Fruit fly (Drosophila melanogaster) whole organism, embryonic: ENCODE data around the gene CG13247.

Experiments used
- CG10274 ChIP-seq: fragments of 200-800 bp; sonication (Bioruptor generic); optimal IDR thresholded peaks from 3 replicates; lab custom pipeline; 2017; ENCODE audit warnings: missing biosample characterization, mild to moderate bottlenecking, missing genetic modification characterization
- CG10565 ChIP-seq: fragments of 200-800 bp; sonication (Bioruptor generic); optimal IDR thresholded peaks from 3 replicates; lab custom pipeline; 2016; ENCODE audit warnings: missing biosample characterization, mild to moderate bottlenecking, missing genetic modification characterization
- CG12155 ChIP-seq: fragments of 200-800 bp; sonication (Bioruptor generic); optimal IDR thresholded peaks from 3 replicates; lab custom pipeline; 2016; ENCODE audit warnings: missing biosample characterization, missing genetic modification characterization
- CG1529 ChIP-seq: fragments of 200-800 bp; sonication (Bioruptor generic); optimal IDR thresholded peaks from 3 replicates; lab custom pipeline; 2018; ENCODE audit warnings: missing biosample characterization, missing genetic modification characterization
- CG16863 ChIP-seq: fragments of 200-800 bp; sonication (Bioruptor generic); optimal IDR thresholded peaks from 3 replicates; lab custom pipeline; 2016; ENCODE audit warnings: missing biosample characterization, missing genetic modification characterization
- CG1792 ChIP-seq: fragments of 200-800 bp; sonication (Bioruptor generic); optimal IDR thresholded peaks from 2 replicates; lab custom pipeline; 2016; ENCODE audit warnings: missing biosample characterization, missing genetic modification characterization
- CG2875 ChIP-seq: fragments of 200-800 bp; sonication (Bioruptor generic); optimal IDR thresholded peaks from 2 replicates; lab custom pipeline; 2017; ENCODE audit warnings: missing biosample characterization, mild to moderate bottlenecking, missing genetic modification characterization, missing genetic modification reagents
- CG30431 ChIP-seq: fragments of 200-800 bp; sonication (Bioruptor generic); optimal IDR thresholded peaks from 2 replicates; lab custom pipeline; 2017; ENCODE audit warnings: missing biosample characterization, missing genetic modification characterization
- CG3163 ChIP-seq: fragments of 200-800 bp; sonication (Bioruptor generic); optimal IDR thresholded peaks from 3 replicates; lab custom pipeline; 2016; ENCODE audit warnings: missing biosample characterization, missing genetic modification characterization
- CG3726 ChIP-seq: fragments of 200-800 bp; sonication (Bioruptor generic); IDR thresholded peaks from 3 replicates; pipeline ENCODE4, ENCODE4 v1.3.6; 2022; ENCODE audit warnings: missing biosample characterization, missing genetic modification characterization
- CG43689 ChIP-seq: fragments of 200-800 bp; sonication (Bioruptor generic); IDR thresholded peaks from 2 replicates; pipeline ENCODE4 v1.3.6; 2022; ENCODE audit warnings: missing biosample characterization, missing genetic modification characterization
- CG4730 ChIP-seq: fragments of 200-800 bp; sonication (Bioruptor generic); IDR thresholded peaks from 2 replicates; pipeline ENCODE4 v1.3.6; 2022; ENCODE audit warnings: missing biosample characterization, missing genetic modification characterization
- CG5953 ChIP-seq: fragments of 200-800 bp; sonication (Bioruptor generic); IDR thresholded peaks from 2 replicates; pipeline ENCODE4 v1.3.6; 2022; ENCODE audit warnings: missing biosample characterization, missing genetic modification characterization
- CG6765 ChIP-seq: fragments of 200-800 bp; sonication (Bioruptor generic); optimal IDR thresholded peaks from 3 replicates; lab custom pipeline; 2017; ENCODE audit warnings: missing biosample characterization, mild to moderate bottlenecking, missing genetic modification characterization
- CG7357 ChIP-seq: fragments of 200-800 bp; sonication (Bioruptor generic); IDR thresholded peaks from 3 replicates; pipeline ENCODE4 v1.3.6; 2022; ENCODE audit warnings: missing biosample characterization, missing genetic modification characterization
- CG7745 ChIP-seq: fragments of 200-800 bp; sonication (Bioruptor generic); optimal IDR thresholded peaks from 2 replicates; lab custom pipeline; 2018; ENCODE audit warnings: missing biosample characterization, mild to moderate bottlenecking, missing genetic modification characterization, moderate library complexity
- CG8281 ChIP-seq: fragments of 200-800 bp; sonication (Bioruptor generic); optimal IDR thresholded peaks from 2 replicates; lab custom pipeline; 2018; ENCODE audit warnings: missing biosample characterization, mild to moderate bottlenecking, missing genetic modification characterization, moderate library complexity
- CG8478 ChIP-seq: fragments of >200 bp; optimal IDR thresholded peaks from 2 replicates; lab custom pipeline; 2018
- CG8765 ChIP-seq: fragments of 200-800 bp; sonication (Bioruptor generic); IDR thresholded peaks from 2 replicates; pipeline ENCODE4 v1.3.6; 2022; ENCODE audit warnings: missing biosample characterization, missing genetic modification characterization
- CG8944 ChIP-seq: fragments of 200-800 bp; sonication (Bioruptor generic); optimal IDR thresholded peaks from 3 replicates; lab custom pipeline; 2016; ENCODE audit warnings: missing biosample characterization, missing genetic modification characterization
- CG9215 ChIP-seq: fragments of 200-800 bp; sonication (Bioruptor generic); IDR thresholded peaks from 2 replicates; pipeline ENCODE4 v1.3.6; 2022; ENCODE audit warnings: missing biosample characterization, missing genetic modification characterization
- CG9727 ChIP-seq: fragments of 200-800 bp; sonication (Bioruptor generic); optimal IDR thresholded peaks from 3 replicates; lab custom pipeline; 2017; ENCODE audit warnings: missing biosample characterization, mild to moderate bottlenecking, missing genetic modification characterization
- Drgx ChIP-seq: fragments of 200-800 bp; sonication (Bioruptor generic); IDR thresholded peaks from 2 replicates; pipeline ENCODE4 v1.3.6; 2022; ENCODE audit warnings: missing biosample characterization, missing genetic modification characterization
- Fer1 ChIP-seq: fragments of 200-800 bp; sonication (Bioruptor generic); optimal IDR thresholded peaks from 2 replicates; lab custom pipeline; 2017; ENCODE audit warnings: missing biosample characterization, mild to moderate bottlenecking, missing genetic modification characterization
- Hr3 ChIP-seq: fragments of 200-800 bp; sonication (Bioruptor generic); optimal IDR thresholded peaks from 3 replicates; lab custom pipeline; 2016; ENCODE audit warnings: missing biosample characterization, missing genetic modification characterization
- NFAT ChIP-seq: fragments of 200-800 bp; sonication (Bioruptor generic); IDR thresholded peaks from 2 replicates; pipeline ENCODE4 v1.3.6; 2022; ENCODE audit warnings: missing biosample characterization, missing genetic modification characterization
- Rx ChIP-seq: fragments of 200-800 bp; sonication (Bioruptor generic); IDR thresholded peaks from 2 replicates; pipeline ENCODE4 v1.3.6; 2022; ENCODE audit warnings: missing biosample characterization, missing genetic modification characterization
- amos ChIP-seq: fragments of 200-800 bp; sonication (Bioruptor generic); IDR thresholded peaks from 2 replicates; pipeline ENCODE4 v1.3.6; 2022; ENCODE audit warnings: missing biosample characterization, missing genetic modification characterization; ENCODE audit not compliant: partially characterized antibody
- aop ChIP-seq: fragments of 200-800 bp; sonication (Bioruptor generic); IDR thresholded peaks from 2 replicates; pipeline ENCODE4 v1.3.6; 2022; ENCODE audit warnings: missing biosample characterization, missing genetic modification characterization
- ato ChIP-seq: fragments of 200-800 bp; sonication (Bioruptor generic); IDR thresholded peaks from 2 replicates; pipeline ENCODE4 v1.3.6; 2022; ENCODE audit warnings: missing biosample characterization, missing genetic modification characterization; ENCODE audit not compliant: partially characterized antibody
- az2 ChIP-seq: fragments of 200-800 bp; sonication (Bioruptor generic); optimal IDR thresholded peaks from 3 replicates; lab custom pipeline; 2016; ENCODE audit warnings: missing biosample characterization, missing genetic modification characterization
- chn ChIP-seq: fragments of 200-800 bp; sonication (Bioruptor generic); optimal IDR thresholded peaks from 2 replicates; lab custom pipeline; 2016; ENCODE audit warnings: missing biosample characterization, missing genetic modification characterization
- cwo ChIP-seq: fragments of 200-800 bp; sonication (Bioruptor generic); optimal IDR thresholded peaks from 3 replicates; lab custom pipeline; 2017; ENCODE audit warnings: missing biosample characterization, missing genetic modification characterization, mild to moderate bottlenecking, moderate library complexity, missing genetic modification reagents
- gcm2 ChIP-seq: fragments of 200-800 bp; sonication (Bioruptor generic); optimal IDR thresholded peaks from 2 replicates; lab custom pipeline; 2016; ENCODE audit warnings: missing biosample characterization, missing genetic modification characterization
- gt ChIP-seq: fragments of 200-800 bp; sonication (Bioruptor generic); IDR thresholded peaks from 2 replicates; pipeline ENCODE4 v1.3.6; 2022; ENCODE audit warnings: missing biosample characterization, missing genetic modification characterization
- ham ChIP-seq: fragments of 200-800 bp; sonication (Bioruptor generic); IDR thresholded peaks from 2 replicates; pipeline ENCODE4 v1.3.6; 2022; ENCODE audit warnings: missing biosample characterization, missing genetic modification characterization
- kay ChIP-seq: fragments of 200-800 bp; sonication (Bioruptor generic); optimal IDR thresholded peaks from 2 replicates; lab custom pipeline; 2016; ENCODE audit warnings: missing biosample characterization, missing genetic modification characterization
- lola ChIP-seq, 3 experiments: fragments of >200 bp in 2 of 3; fragments of 200-800 bp in 1 of 3; sonication (Bioruptor generic) in 1 of 3; optimal IDR thresholded peaks; 2 replicates each; lab custom pipeline; 2017 to 2019; ENCODE audit warnings: missing biosample characterization in 3 of 3, missing genetic modification characterization in 3 of 3, mild to moderate bottlenecking in 1 of 3, moderate library complexity in 1 of 3
- pho ChIP-seq: fragments of 200-800 bp; sonication (Bioruptor generic); optimal IDR thresholded peaks from 2 replicates; lab custom pipeline; 2016; ENCODE audit warnings: missing biosample characterization, missing genetic modification characterization
- pnt ChIP-seq: fragments of 200-800 bp; sonication (Bioruptor generic); optimal IDR thresholded peaks from 3 replicates; lab custom pipeline; 2016; ENCODE audit warnings: missing biosample characterization, missing genetic modification characterization
- pzg ChIP-seq: fragments of 200-800 bp; sonication (Bioruptor generic); optimal IDR thresholded peaks from 3 replicates; lab custom pipeline; 2018; ENCODE audit warnings: missing biosample characterization, mild to moderate bottlenecking, missing genetic modification characterization, moderate library complexity
- row ChIP-seq: fragments of 200-800 bp; sonication (Bioruptor generic); IDR thresholded peaks from 3 replicates; pipeline ENCODE4 v1.3.6; 2022; ENCODE audit warnings: missing biosample characterization, missing genetic modification characterization
- scrt ChIP-seq: fragments of 200-800 bp; sonication (Bioruptor generic); optimal IDR thresholded peaks from 2 replicates; lab custom pipeline; 2018; ENCODE audit warnings: missing biosample characterization, mild to moderate bottlenecking, missing genetic modification characterization, moderate library complexity
- sna ChIP-seq: fragments of 200-800 bp; sonication (Bioruptor generic); IDR thresholded peaks from 2 replicates; pipeline ENCODE4 v1.3.6; 2022; ENCODE audit warnings: missing biosample characterization, missing genetic modification characterization; ENCODE audit not compliant: partially characterized antibody
- so ChIP-seq: fragments of 200-800 bp; sonication (Bioruptor generic); IDR thresholded peaks from 3 replicates; pipeline ENCODE4 v1.3.6; 2022; ENCODE audit warnings: missing biosample characterization, missing genetic modification characterization
- tgo ChIP-seq: fragments of 200-800 bp; sonication (Bioruptor generic); IDR thresholded peaks from 3 replicates; pipeline ENCODE4 v1.3.6; 2022; ENCODE audit warnings: missing biosample characterization, missing genetic modification characterization
- tin ChIP-seq: fragments of 200-800 bp; sonication (Bioruptor generic); optimal IDR thresholded peaks from 3 replicates; lab custom pipeline; 2016; ENCODE audit warnings: missing biosample characterization, missing genetic modification characterization
- tio ChIP-seq: fragments of 200-800 bp; sonication (Bioruptor generic); optimal IDR thresholded peaks from 2 replicates; lab custom pipeline; 2017; ENCODE audit warnings: missing biosample characterization, missing genetic modification characterization, inconsistent platforms
- toy ChIP-seq: fragments of 200-800 bp; sonication (Bioruptor generic); IDR thresholded peaks from 2 replicates; pipeline ENCODE4 v1.3.6; 2022; ENCODE audit warnings: missing biosample characterization, missing genetic modification characterization
- ttk ChIP-seq: fragments of 200-800 bp; sonication (Bioruptor generic); IDR thresholded peaks from 2 replicates; pipeline ENCODE4 v2.1.2; 2022; ENCODE audit warnings: missing biosample characterization, missing genetic modification characterization
- z ChIP-seq: fragments of 200-800 bp; sonication (Bioruptor generic); IDR thresholded peaks from 3 replicates; pipeline ENCODE4 v1.3.6; 2022; ENCODE audit warnings: missing biosample characterization, missing genetic modification characterization

The CG13247 gene

dm6 chr3L:20402665-20403492 is 32.8 kb downstream of the CG13247 start (continued):
- no peak for TF ChIP-seq aop (GFP tag; lab: Robert Waterston, UW)
- TF ChIP-seq Fer1: no peak
- no peak for TF ChIP-seq gcm2
- TF ChIP-seq pzg (GFP tag; lab: Kevin White, UChicago): no peak
- TF ChIP-seq CG5953: no peak
- no peak for TF ChIP-seq CG1529 (GFP tag; lab: Kevin White, UChicago)
- TF ChIP-seq tgo (GFP tag; lab: Robert Waterston, UW): no peak
- TF ChIP-seq toy: no peak
- no peak for TF ChIP-seq pnt (GFP tag; lab: Kevin White, UChicago)
- peak; percentile 81 for TF ChIP-seq CG9727
- TF ChIP-seq z: no peak
- no peak for TF ChIP-seq CG2875 (GFP tag; lab: Kevin White, UChicago)
- peak; percentile 30 for TF ChIP-seq CG30431 (GFP tag; lab: Kevin White, UChicago)
- TF ChIP-seq CG16863 (GFP tag; lab: Kevin White, UChicago): no peak
- TF ChIP-seq CG6765: no peak
- TF ChIP-seq gt (GFP tag; lab: Robert Waterston, UW): no peak
- TF ChIP-seq chn (GFP tag; lab: Kevin White, UChicago): no peak
- no peak for TF ChIP-seq so (GFP tag; lab: Robert Waterston, UW)
- no peak for TF ChIP-seq ttk (GFP tag; lab: Robert Waterston, UW)
- no peak for TF ChIP-seq cwo (GFP tag; lab: Kevin White, UChicago)
- TF ChIP-seq CG1792: no peak
- TF ChIP-seq CG10274 (GFP tag; lab: Kevin White, UChicago): no peak
- TF ChIP-seq pho (GFP tag; lab: Kevin White, UChicago): no peak
- 0 out of 2 replicates have a peak, but pooled peaks have one; percentile 49 for TF ChIP-seq CG8765
- no peak for TF ChIP-seq kay
- no peak for TF ChIP-seq Hr3 (GFP tag; lab: Kevin White, UChicago)
- no peak for TF ChIP-seq CG43689
- no peak for TF ChIP-seq tio (GFP tag; lab: Kevin White, UChicago)
- TF ChIP-seq CG12155 (GFP tag; lab: Kevin White, UChicago): no peak
- TF ChIP-seq amos (GFP tag; lab: Robert Waterston, UW): 0 out of 2 replicates have a peak, but pooled peaks have one; percentile 39
- peak; percentile 13 for TF ChIP-seq az2 (GFP tag; lab: Kevin White, UChicago)
- TF ChIP-seq CG10565 (GFP tag; lab: Kevin White, UChicago): no peak
- TF ChIP-seq lola (GFP tag; optimal IDR thresholded peaks at IDR 0.05; lab: Kevin White, UChicago): peak in 1 of 3 experiments; percentile 83
- no peak for TF ChIP-seq CG7357 (GFP tag; lab: Robert Waterston, UW)
- TF ChIP-seq tin (GFP tag; lab: Kevin White, UChicago): no peak
- no peak for TF ChIP-seq Rx (GFP tag; lab: Robert Waterston, UW)
- TF ChIP-seq ham: no peak
- TF ChIP-seq CG8944 (GFP tag; lab: Kevin White, UChicago): no peak
- TF ChIP-seq CG9215: no peak
- no peak for TF ChIP-seq CG4730 (GFP tag; lab: Robert Waterston, UW)
- TF ChIP-seq CG3163 (GFP tag; lab: Kevin White, UChicago): no peak
- no peak for TF ChIP-seq CG8281
- no peak for TF ChIP-seq CG3726 (GFP tag; lab: Robert Waterston, UW)
- no peak for TF ChIP-seq sna
- no peak for TF ChIP-seq CG8478 (lab: Kevin White, UChicago)
- no peak for TF ChIP-seq Drgx (GFP tag; lab: Robert Waterston, UW)
- TF ChIP-seq NFAT (GFP tag; lab: Robert Waterston, UW): no peak
- no peak for TF ChIP-seq ato (GFP tag; lab: Robert Waterston, UW)
- no peak for TF ChIP-seq scrt (GFP tag; lab: Kevin White, UChicago)
- TF ChIP-seq row (GFP tag; lab: Robert Waterston, UW): peak; percentile 54
- TF ChIP-seq CG7745: no peak
